Worm (Caenorhabditis elegans) whole organism, L3 larva: Measurements from ENCODE around the gene shw-1.

Source experiments
- R02D3.7 ChIP-seq: fragments of 150-350 bp; optimal IDR thresholded peaks from 2 replicates; lab custom pipeline; 2014; ENCODE audit warnings: missing biosample characterization, missing genetic modification characterization
- ZK546.5 ChIP-seq: sonication (generic microtip); optimal IDR thresholded peaks from 2 replicates; lab custom pipeline; 2017; ENCODE audit warnings: missing biosample characterization, missing genetic modification characterization
- ceh-16 ChIP-seq: sonication (generic microtip); optimal IDR thresholded peaks from 2 replicates; lab custom pipeline; 2017; ENCODE audit warnings: missing biosample characterization, missing genetic modification characterization
- ceh-28 ChIP-seq: fragments of 150-350 bp; optimal IDR thresholded peaks from 2 replicates; lab custom pipeline; 2014; ENCODE audit warnings: missing biosample characterization, missing genetic modification reagents, missing genetic modification characterization
- ceh-82 ChIP-seq: fragments of 150-350 bp; optimal IDR thresholded peaks from 2 replicates; lab custom pipeline; 2014; ENCODE audit warnings: missing biosample characterization, missing genetic modification characterization
- ceh-9 ChIP-seq: sonication (generic microtip); optimal IDR thresholded peaks from 2 replicates; lab custom pipeline; 2018; ENCODE audit warnings: missing biosample characterization, missing genetic modification characterization
- daf-12 ChIP-seq: fragments of 150-350 bp; optimal IDR thresholded peaks from 2 replicates; lab custom pipeline; 2014; ENCODE audit warnings: missing biosample characterization, missing genetic modification reagents, missing genetic modification characterization
- egl-27 ChIP-seq: sonication (generic microtip); optimal IDR thresholded peaks from 4 replicates; lab custom pipeline; 2017; ENCODE audit warnings: missing biosample characterization, missing genetic modification reagents, missing genetic modification characterization
- egl-5 ChIP-seq: fragments of 150-350 bp; optimal IDR thresholded peaks from 2 replicates; lab custom pipeline; 2017; ENCODE audit warnings: missing biosample characterization, missing genetic modification reagents, missing genetic modification characterization, inconsistent platforms
- elt-1 ChIP-seq: fragments of 150-350 bp; optimal IDR thresholded peaks from 2 replicates; lab custom pipeline; 2014; ENCODE audit warnings: missing biosample characterization, missing genetic modification characterization
- elt-2 ChIP-seq: sonication (generic microtip); optimal IDR thresholded peaks from 2 replicates; lab custom pipeline; 2016; ENCODE audit warnings: missing genetic modification reagents, mild to moderate bottlenecking, missing genetic modification characterization, missing compliant biosample characterization
- elt-3 ChIP-seq, 3 experiments: fragments of 150-350 bp in 1 of 3; sonication (generic microtip) in 2 of 3; optimal IDR thresholded peaks; 2 replicates in 2 of 3; 4 replicates in 1 of 3; lab custom pipeline; 2014 to 2017; ENCODE audit warnings: missing biosample characterization in 3 of 3, missing genetic modification characterization in 3 of 3
- fkh-10 ChIP-seq: sonication (generic microtip); optimal IDR thresholded peaks from 2 replicates; lab custom pipeline; 2017; ENCODE audit warnings: missing biosample characterization, missing genetic modification reagents, missing genetic modification characterization
- fos-1 ChIP-seq: fragments of 150-350 bp; optimal IDR thresholded peaks from 2 replicates; lab custom pipeline; 2014; ENCODE audit warnings: missing biosample characterization, missing genetic modification characterization
- hmg-11 ChIP-seq: sonication (generic microtip); optimal IDR thresholded peaks from 2 replicates; lab custom pipeline; 2016; ENCODE audit warnings: missing genetic modification characterization, missing compliant biosample characterization
- jun-1 ChIP-seq: fragments of 150-350 bp; optimal IDR thresholded peaks from 2 replicates; lab custom pipeline; 2014; ENCODE audit warnings: missing biosample characterization, missing genetic modification reagents, missing genetic modification characterization
- lin-15B ChIP-seq: fragments of 150-350 bp; optimal IDR thresholded peaks from 2 replicates; lab custom pipeline; 2014; ENCODE audit warnings: missing biosample characterization, missing genetic modification characterization
- lin-39 ChIP-seq: fragments of 150-350 bp; optimal IDR thresholded peaks from 2 replicates; lab custom pipeline; 2018; ENCODE audit warnings: missing biosample characterization, missing genetic modification reagents, missing genetic modification characterization
- mdl-1 ChIP-seq: fragments of 150-350 bp; optimal IDR thresholded peaks from 2 replicates; lab custom pipeline; 2014; ENCODE audit warnings: missing biosample characterization, missing genetic modification characterization
- nfya-1 ChIP-seq: sonication (generic microtip); optimal IDR thresholded peaks from 2 replicates; lab custom pipeline; 2017; ENCODE audit warnings: missing genetic modification characterization, mild to moderate bottlenecking, missing compliant biosample characterization, antibody characterized with exemption, moderate library complexity; ENCODE audit not compliant: insufficient read depth
- nhr-12 ChIP-seq: fragments of 150-350 bp; optimal IDR thresholded peaks from 2 replicates; lab custom pipeline; 2014; ENCODE audit warnings: missing biosample characterization, missing genetic modification characterization
- nhr-23 ChIP-seq: fragments of 150-350 bp; optimal IDR thresholded peaks from 2 replicates; lab custom pipeline; 2014; ENCODE audit warnings: missing biosample characterization, missing genetic modification reagents, missing genetic modification characterization
- nhr-25 ChIP-seq: sonication (generic microtip); optimal IDR thresholded peaks from 2 replicates; lab custom pipeline; 2017; ENCODE audit warnings: missing biosample characterization, missing genetic modification characterization
- nhr-43 ChIP-seq: sonication (generic microtip); optimal IDR thresholded peaks from 2 replicates; lab custom pipeline; 2016; ENCODE audit warnings: mild to moderate bottlenecking, missing genetic modification characterization, missing compliant biosample characterization; ENCODE audit not compliant: poor library complexity, severe bottlenecking
- nhr-76 ChIP-seq: fragments of 150-350 bp; sonication (generic microtip); optimal IDR thresholded peaks from 5 replicates; lab custom pipeline; 2014; ENCODE audit warnings: missing biosample characterization, missing genetic modification characterization
- nhr-77 ChIP-seq: fragments of 150-350 bp; optimal IDR thresholded peaks from 2 replicates; lab custom pipeline; 2014; ENCODE audit warnings: missing biosample characterization, missing genetic modification characterization
- pha-4 ChIP-seq: fragments of 150-350 bp; optimal IDR thresholded peaks from 2 replicates; lab custom pipeline; 2014; ENCODE audit warnings: missing biosample characterization, missing genetic modification reagents, missing genetic modification characterization
- pqm-1 ChIP-seq: fragments of 150-350 bp; optimal IDR thresholded peaks from 2 replicates; lab custom pipeline; 2017; ENCODE audit warnings: missing biosample characterization, missing genetic modification characterization, inconsistent platforms
- tbx-2 ChIP-seq: sonication (generic microtip); optimal IDR thresholded peaks from 2 replicates; lab custom pipeline; 2016; ENCODE audit warnings: mild to moderate bottlenecking, missing genetic modification characterization, missing compliant biosample characterization
- zag-1 ChIP-seq: fragments of 150-350 bp; optimal IDR thresholded peaks from 2 replicates; lab custom pipeline; 2014; ENCODE audit warnings: missing biosample characterization, missing genetic modification characterization
- ztf-11 ChIP-seq: fragments of 150-350 bp; optimal IDR thresholded peaks from 2 replicates; lab custom pipeline; 2014; ENCODE audit warnings: missing biosample characterization, missing genetic modification characterization

The shw-1 gene

ce11 chrII:8269855-8270647, 51.2 kb downstream of the shw-1 start, which contains the start of gene tdc-1:
Gene tdc-1, plus strand, starts transcription at chrII:8270597.
- no peak for TF ChIP-seq egl-27
- no peak for TF ChIP-seq elt-2 (tag; lab: Kevin White, UChicago)
- TF ChIP-seq elt-1 (tag; lab: Kevin White, UChicago) = no peak
- TF ChIP-seq fkh-10 = no peak
- no peak for TF ChIP-seq nhr-76 (tag; lab: Kevin White, UChicago)
- no peak for TF ChIP-seq daf-12 (tag; lab: Kevin White, UChicago)
- no peak for TF ChIP-seq pha-4 (tag; lab: Kevin White, UChicago)
- no peak for TF ChIP-seq hmg-11 (tag; lab: Kevin White, UChicago)
- TF ChIP-seq nhr-12 (tag; lab: Kevin White, UChicago) = no peak
- no peak for TF ChIP-seq egl-5 (tag; lab: Kevin White, UChicago)
- no peak for TF ChIP-seq nhr-77 (tag; lab: Kevin White, UChicago)
- TF ChIP-seq lin-15B = no peak
- TF ChIP-seq ceh-28 = no peak
- no peak for TF ChIP-seq mdl-1 (tag; lab: Kevin White, UChicago)
- TF ChIP-seq nhr-43 (tag; lab: Kevin White, UChicago) = no peak

ce11 chrII:8269351-8269750, 51.9 kb downstream of the shw-1 start, which contains the start of gene K01C8.2:
Gene K01C8.2, minus strand, starts transcription at chrII:8269451.
- TF ChIP-seq nfya-1 (tag; lab: Kevin White, UChicago) = no peak
- no peak for TF ChIP-seq nhr-12 (tag; lab: Kevin White, UChicago)
- TF ChIP-seq, all 47 proteins: peak for 0

DNA sequence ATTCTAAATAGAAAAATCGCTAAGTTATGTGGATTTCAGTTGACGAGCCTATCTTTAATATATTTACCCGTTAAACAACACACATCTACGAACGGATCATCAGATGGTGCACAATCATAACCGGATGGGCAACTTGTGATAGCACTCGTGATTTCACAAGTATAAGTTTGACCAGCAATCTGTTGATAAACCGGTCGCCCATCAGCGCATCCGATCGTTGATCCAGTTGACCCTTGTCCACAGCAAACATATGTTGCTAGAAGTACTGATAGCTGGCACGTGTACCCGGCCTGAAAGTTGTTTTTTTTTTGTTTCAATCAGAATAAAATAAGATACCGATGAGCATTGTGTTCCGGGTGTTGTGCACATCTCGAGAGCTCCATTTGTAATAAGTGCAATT, 53.6 kb downstream of the shw-1 start:
- TF ChIP-seq elt-1 (tag; lab: Kevin White, UChicago) (no peak), nhr-43 (tag; lab: Kevin White, UChicago) (peak; percentile 2)

- TF ChIP-seq lin-39 (tag; lab: Kevin White, UChicago) (no peak), R02D3.7 (tag; lab: Kevin White, UChicago) (no peak), jun-1 (no peak), elt-3 (tag; optimal IDR thresholded peaks at IDR 0.05; lab: Kevin White, UChicago) (peak in 2 of 3 experiments; percentile 29 to 63), elt-2 (tag; lab: Kevin White, UChicago) (peak; percentile 82), pqm-1 (peak; percentile 12), ceh-82 (tag; lab: Kevin White, UChicago) (no peak), nhr-23 (tag; lab: Kevin White, UChicago) (peak; percentile 13), ZK546.5 (tag; lab: Kevin White, UChicago) (no peak), ztf-11 (tag; lab: Kevin White, UChicago) (no peak)
These were observed 54.7 kb downstream of the shw-1 start for ce11 chrII:8266559-8266958.

ce11 chrII:8264619-8265018, 56.7 kb downstream of the shw-1 start, which contains the start of gene srdh-1:
Gene srdh-1, plus strand, starts transcription at chrII:8264661.
- TF ChIP-seq pqm-1 (no peak), ceh-16 (tag; lab: Kevin White, UChicago) (no peak), nhr-43 (tag; lab: Kevin White, UChicago) (peak; percentile 13)

DNA sequence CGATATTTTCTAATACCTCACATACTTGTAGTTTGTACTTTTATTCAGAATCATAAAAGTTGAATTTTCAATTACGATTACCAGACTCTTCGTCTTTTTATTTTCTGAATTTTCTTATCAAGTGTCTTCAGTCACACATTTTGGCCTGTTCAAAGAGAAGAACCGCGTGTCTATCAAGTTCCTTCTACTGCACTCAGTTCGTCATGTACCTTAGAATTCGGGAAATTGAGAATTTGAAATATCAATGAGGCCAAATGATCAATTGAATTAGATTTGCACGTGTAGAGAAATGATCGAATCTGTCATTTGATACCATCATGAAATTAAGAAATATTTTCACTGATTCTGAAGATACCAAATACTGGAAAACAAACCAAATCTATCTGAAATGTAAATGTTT, 57.7 kb downstream of the shw-1 start:
- TF ChIP-seq nfya-1 (tag; lab: Kevin White, UChicago) (no peak), nhr-23 (tag; lab: Kevin White, UChicago) (peak; percentile 51), ceh-9 (tag; lab: Kevin White, UChicago) (no peak), fos-1 (tag; lab: Kevin White, UChicago) (no peak), nhr-25 (peak; percentile 16), nhr-12 (tag; lab: Kevin White, UChicago) (no peak), ceh-16 (tag; lab: Kevin White, UChicago) (no peak), tbx-2 (no peak), nhr-43 (tag; lab: Kevin White, UChicago) (peak; percentile 27), zag-1 (tag; lab: Kevin White, UChicago) (no peak)
